Worm (Caenorhabditis elegans) whole organism, late embryonic: Measurements from ENCODE around the gene M02D8.3.

Experiments used
- C08G9.2 ChIP-seq: sonication (generic microtip); optimal IDR thresholded peaks from 2 replicates; lab custom pipeline; 2016; ENCODE audit warnings: mild to moderate bottlenecking, missing genetic modification characterization, moderate library complexity, missing compliant biosample characterization
- C38D4.7 ChIP-seq: fragments of 200-800 bp; sonication (Bioruptor generic); optimal IDR thresholded peaks from 2 replicates; lab custom pipeline; 2018; ENCODE audit warnings: mild to moderate bottlenecking, missing genetic modification characterization, moderate library complexity, missing compliant biosample characterization
- F13H6.1 ChIP-seq: sonication (generic microtip); optimal IDR thresholded peaks from 2 replicates; lab custom pipeline; 2016; ENCODE audit warnings: missing genetic modification characterization, missing compliant biosample characterization
- K09A11.1 ChIP-seq: sonication (generic microtip); optimal IDR thresholded peaks from 2 replicates; lab custom pipeline; 2017; ENCODE audit warnings: antibody characterized with exemption, mild to moderate bottlenecking, missing genetic modification characterization, missing compliant biosample characterization; ENCODE audit not compliant: insufficient read depth
- ahr-1 ChIP-seq: sonication (generic microtip); optimal IDR thresholded peaks from 2 replicates; lab custom pipeline; 2016; ENCODE audit warnings: missing genetic modification characterization, missing compliant biosample characterization
- ceh-14 ChIP-seq: sonication (generic microtip); optimal IDR thresholded peaks from 2 replicates; lab custom pipeline; 2016; ENCODE audit warnings: missing genotype, missing genetic modification characterization, missing compliant biosample characterization
- ceh-2 ChIP-seq: sonication (generic microtip); optimal IDR thresholded peaks from 2 replicates; lab custom pipeline; 2016; ENCODE audit warnings: missing genotype, missing genetic modification characterization, missing compliant biosample characterization
- ceh-34 ChIP-seq: sonication (generic microtip); optimal IDR thresholded peaks from 2 replicates; lab custom pipeline; 2016; ENCODE audit warnings: mild to moderate bottlenecking, missing genetic modification characterization, missing compliant biosample characterization
- ceh-45 ChIP-seq: fragments of 200-800 bp; sonication (Bioruptor generic); IDR thresholded peaks from 2 replicates; pipeline ENCODE4 v1.3.6; 2022; ENCODE audit warnings: missing genetic modification reagents, missing genetic modification characterization, missing compliant biosample characterization
- che-1 ChIP-seq: sonication (generic microtip); optimal IDR thresholded peaks from 2 replicates; lab custom pipeline; 2016; ENCODE audit warnings: mild to moderate bottlenecking, missing genetic modification characterization, missing compliant biosample characterization
- elt-2 ChIP-seq: sonication (generic microtip); optimal IDR thresholded peaks from 2 replicates; lab custom pipeline; 2016; ENCODE audit warnings: missing genetic modification reagents, missing genetic modification characterization, missing compliant biosample characterization
- elt-4 ChIP-seq: sonication (generic microtip); optimal IDR thresholded peaks from 2 replicates; lab custom pipeline; 2016; ENCODE audit warnings: missing genetic modification characterization, missing compliant biosample characterization
- ets-4 ChIP-seq: sonication (generic microtip); optimal IDR thresholded peaks from 2 replicates; lab custom pipeline; 2016; ENCODE audit warnings: missing genetic modification characterization, missing compliant biosample characterization
- fax-1 ChIP-seq: sonication (generic microtip); optimal IDR thresholded peaks from 2 replicates; lab custom pipeline; 2016; ENCODE audit warnings: missing genotype, missing genetic modification characterization, missing compliant biosample characterization
- fkh-6 ChIP-seq: sonication (generic microtip); optimal IDR thresholded peaks from 2 replicates; lab custom pipeline; 2016; ENCODE audit warnings: missing genetic modification characterization, missing compliant biosample characterization
- gmeb-2 ChIP-seq: sonication (generic microtip); optimal IDR thresholded peaks from 2 replicates; lab custom pipeline; 2016; ENCODE audit warnings: missing genetic modification characterization, inconsistent platforms, missing compliant biosample characterization
- hlh-30 ChIP-seq: sonication (generic microtip); optimal IDR thresholded peaks from 2 replicates; lab custom pipeline; 2017; ENCODE audit warnings: antibody characterized with exemption, missing genetic modification characterization, missing compliant biosample characterization; ENCODE audit not compliant: insufficient read depth
- hlh-6 ChIP-seq: sonication (generic microtip); optimal IDR thresholded peaks from 2 replicates; lab custom pipeline; 2016; ENCODE audit warnings: missing genotype, missing genetic modification characterization, missing compliant biosample characterization
- lin-11 ChIP-seq: fragments of 200-800 bp; sonication (Bioruptor generic); optimal IDR thresholded peaks from 2 replicates; lab custom pipeline; 2018; ENCODE audit warnings: mild to moderate bottlenecking, missing genetic modification characterization, missing compliant biosample characterization
- mec-3 ChIP-seq: sonication (generic microtip); optimal IDR thresholded peaks from 2 replicates; lab custom pipeline; 2016; ENCODE audit warnings: borderline replicate concordance, missing genetic modification characterization, missing compliant biosample characterization
- npax-4 ChIP-seq: sonication (generic microtip); optimal IDR thresholded peaks from 2 replicates; lab custom pipeline; 2016; ENCODE audit warnings: missing genetic modification characterization, missing compliant biosample characterization
- pax-1 ChIP-seq: fragments of 150-350 bp; optimal IDR thresholded peaks from 2 replicates; lab custom pipeline; 2014; ENCODE audit warnings: missing biosample characterization, missing genetic modification characterization
- pha-2 ChIP-seq: sonication (generic microtip); optimal IDR thresholded peaks from 2 replicates; lab custom pipeline; 2017; ENCODE audit warnings: mild to moderate bottlenecking, missing genetic modification characterization, missing compliant biosample characterization
- pros-1 ChIP-seq: fragments of 150-350 bp; optimal IDR thresholded peaks from 2 replicates; lab custom pipeline; 2014; ENCODE audit warnings: missing biosample characterization, missing genetic modification reagents, missing genetic modification characterization
- ref-2 ChIP-seq: sonication (generic microtip); optimal IDR thresholded peaks from 2 replicates; lab custom pipeline; 2016; ENCODE audit warnings: missing genetic modification characterization, missing compliant biosample characterization
- rnt-1 ChIP-seq: sonication (generic microtip); optimal IDR thresholded peaks from 2 replicates; lab custom pipeline; 2016; ENCODE audit warnings: missing genetic modification characterization, missing compliant biosample characterization
- sdc-2 ChIP-seq: sonication (generic microtip); optimal IDR thresholded peaks from 2 replicates; lab custom pipeline; 2016; ENCODE audit warnings: missing genotype, missing genetic modification characterization, missing compliant biosample characterization
- tbx-7 ChIP-seq: sonication (generic microtip); optimal IDR thresholded peaks from 2 replicates; lab custom pipeline; 2016; ENCODE audit warnings: missing genotype, missing genetic modification characterization, missing compliant biosample characterization
- ttx-3 ChIP-seq: sonication (generic microtip); optimal IDR thresholded peaks from 2 replicates; lab custom pipeline; 2016; ENCODE audit warnings: missing genetic modification reagents, missing genetic modification characterization, missing compliant biosample characterization
- unc-42 ChIP-seq: sonication (generic microtip); optimal IDR thresholded peaks from 2 replicates; lab custom pipeline; 2016; ENCODE audit warnings: missing genotype, missing genetic modification characterization, missing compliant biosample characterization
- unc-55 ChIP-seq: sonication (generic microtip); optimal IDR thresholded peaks from 2 replicates; lab custom pipeline; 2017; ENCODE audit warnings: missing biosample characterization, missing genetic modification reagents, missing genetic modification characterization
- unc-86 ChIP-seq: sonication (generic microtip); optimal IDR thresholded peaks from 2 replicates; lab custom pipeline; 2016; ENCODE audit warnings: missing genetic modification characterization, missing compliant biosample characterization
- zip-5 ChIP-seq: sonication (generic microtip); optimal IDR thresholded peaks from 2 replicates; lab custom pipeline; 2016; ENCODE audit warnings: missing genetic modification characterization, missing compliant biosample characterization
- ztf-16 ChIP-seq: sonication (generic microtip); optimal IDR thresholded peaks from 2 replicates; lab custom pipeline; 2017; ENCODE audit warnings: missing genetic modification characterization, missing compliant biosample characterization

M02D8.3 gene

ce11 chrX:8754285-8754795, 17.5 kb upstream of the M02D8.3 start:
- TF ChIP-seq hlh-6 (tag; lab: Kevin White, UChicago) (no peak), ceh-14 (tag; lab: Kevin White, UChicago) (no peak), tbx-7 (tag; lab: Kevin White, UChicago) (no peak), pha-2 (no peak), ceh-2 (no peak), ceh-34 (no peak), che-1 (no peak), zip-5 (tag; lab: Kevin White, UChicago) (no peak), gmeb-2 (tag; lab: Kevin White, UChicago) (no peak)

DNA sequence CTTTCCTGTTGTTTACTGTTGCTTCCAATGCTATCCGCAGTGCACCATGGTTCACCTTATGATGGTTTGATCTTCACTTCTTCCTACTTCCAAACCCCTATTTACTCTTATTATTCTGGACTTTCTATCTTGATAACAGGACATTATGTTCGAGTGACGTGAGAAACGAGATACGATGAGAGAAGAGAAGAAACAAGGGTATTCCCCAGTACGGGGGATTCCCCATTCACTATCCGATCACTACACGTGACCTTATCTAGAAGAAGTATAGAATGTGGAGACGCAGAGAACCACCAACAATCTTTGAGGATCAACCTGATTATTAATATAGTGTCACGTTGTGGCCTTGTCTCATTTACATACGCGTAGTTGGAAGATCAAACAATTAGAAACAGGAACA, 15.7 kb upstream of the M02D8.3 start:
- TF ChIP-seq fkh-6 (tag; lab: Kevin White, UChicago), result no peak
- TF ChIP-seq hlh-30 (tag; lab: Kevin White, UChicago), result peak; percentile 44
- peak; percentile 47 for TF ChIP-seq elt-2 (tag; lab: Kevin White, UChicago)

ce11 chrX:8750660-8751059, 13.8 kb upstream of the M02D8.3 start, which contains the start of gene asns-2:
Gene asns-2, minus strand, starts transcription at chrX:8750941.
- TF ChIP-seq ref-2 (tag; lab: Kevin White, UChicago) (no peak), zip-5 (tag; lab: Kevin White, UChicago) (no peak), npax-4 (tag; lab: Kevin White, UChicago) (no peak), ceh-14 (tag; lab: Kevin White, UChicago) (no peak), pros-1 (no peak), K09A11.1 (tag; lab: Kevin White, UChicago) (no peak), F13H6.1 (tag; lab: Kevin White, UChicago) (no peak), unc-55 (GFP tag; lab: Kevin White, UChicago) (no peak), fkh-6 (tag; lab: Kevin White, UChicago) (no peak), elt-4 (tag; lab: Kevin White, UChicago) (no peak), sdc-2 (no peak), ttx-3 (tag; lab: Kevin White, UChicago) (no peak), pax-1 (tag; lab: Kevin White, UChicago) (no peak)

DNA sequence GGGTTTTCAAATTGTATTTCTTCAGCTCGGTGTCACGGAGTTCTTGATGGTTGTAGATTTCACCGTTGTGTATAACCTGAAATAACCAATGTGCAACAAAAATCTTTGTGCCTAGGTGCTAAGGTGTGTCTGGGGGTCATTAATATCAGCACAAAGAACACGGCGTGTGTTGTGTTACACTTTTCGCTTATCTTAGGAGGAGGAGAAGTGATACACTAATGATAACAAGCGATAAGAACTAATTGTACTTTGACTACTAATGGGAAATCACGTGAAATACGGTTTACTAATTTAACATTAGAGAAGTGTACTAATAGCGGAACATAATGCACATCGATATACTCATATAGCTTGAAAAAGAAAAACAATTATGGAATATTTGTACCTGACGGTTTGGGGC, 13.4 kb upstream of the M02D8.3 start:
- TF ChIP-seq C08G9.2 (tag; lab: Kevin White, UChicago) (no peak), elt-2 (tag; lab: Kevin White, UChicago) (peak; percentile 95)

DNA sequence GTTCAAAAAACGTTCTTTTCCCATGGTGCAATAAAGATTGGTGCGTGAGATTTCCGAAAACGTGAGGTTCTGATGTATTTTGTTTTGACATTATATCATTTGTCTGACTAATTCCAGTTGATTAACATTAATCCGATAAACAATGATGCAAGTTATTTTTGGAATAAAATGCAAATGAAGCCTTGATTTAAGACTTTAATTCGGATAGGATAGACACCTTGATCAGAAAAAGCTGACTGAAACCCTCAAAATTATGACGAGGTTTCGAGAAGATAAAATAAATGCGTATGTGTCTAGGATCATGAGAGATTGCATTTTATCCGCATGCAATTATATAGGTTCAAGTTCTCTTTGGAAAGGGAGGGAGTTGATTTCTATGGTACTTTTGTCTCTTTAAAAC, 8.7 kb upstream of the M02D8.3 start:
- no peak for TF ChIP-seq unc-86 (tag; lab: Kevin White, UChicago)
- TF ChIP-seq mec-3, result no peak
- TF ChIP-seq ceh-45 (GFP tag; lab: Robert Waterston, UW), result no peak
- TF ChIP-seq ceh-2, result no peak
- no peak for TF ChIP-seq ahr-1 (tag; lab: Kevin White, UChicago)
- TF ChIP-seq F13H6.1 (tag; lab: Kevin White, UChicago), result no peak
- no peak for TF ChIP-seq K09A11.1 (tag; lab: Kevin White, UChicago)
- no peak for TF ChIP-seq lin-11
- TF ChIP-seq ttx-3 (tag; lab: Kevin White, UChicago), result no peak
- TF ChIP-seq rnt-1, result no peak
- TF ChIP-seq, all 69 proteins: peak for 0

- TF ChIP-seq fax-1 (no peak), mec-3 (no peak), C08G9.2 (tag; lab: Kevin White, UChicago) (no peak), ets-4 (tag; lab: Kevin White, UChicago) (no peak), elt-4 (tag; lab: Kevin White, UChicago) (no peak), C38D4.7 (no peak), ztf-16 (no peak), unc-42 (tag; lab: Kevin White, UChicago) (no peak)
These were observed 7.6 kb upstream of the M02D8.3 start for ce11 chrX:8744192-8744985.
